Worm (Caenorhabditis elegans) whole organism, late embryonic: ENCODE results near the gene nduf-9.

Experiments used
- C08G9.2 ChIP-seq: sonication (generic microtip); optimal IDR thresholded peaks from 2 replicates; lab custom pipeline; 2016; ENCODE audit warnings: mild to moderate bottlenecking, missing genetic modification characterization, moderate library complexity, missing compliant biosample characterization
- F13H6.1 ChIP-seq: sonication (generic microtip); optimal IDR thresholded peaks from 2 replicates; lab custom pipeline; 2016; ENCODE audit warnings: missing genetic modification characterization, missing compliant biosample characterization
- T23F11.4 ChIP-seq: fragments of 200-800 bp; sonication (Bioruptor generic); optimal IDR thresholded peaks from 2 replicates; lab custom pipeline; 2018; ENCODE audit warnings: mild to moderate bottlenecking, missing genetic modification characterization, missing compliant biosample characterization
- ama-1 ChIP-seq: fragments of 150-350 bp; optimal IDR thresholded peaks from 2 replicates; lab custom pipeline; 2014
- ceh-2 ChIP-seq: sonication (generic microtip); optimal IDR thresholded peaks from 2 replicates; lab custom pipeline; 2016; ENCODE audit warnings: missing genotype, missing genetic modification characterization, missing compliant biosample characterization
- ceh-22 ChIP-seq: sonication (generic microtip); optimal IDR thresholded peaks from 2 replicates; lab custom pipeline; 2017; ENCODE audit warnings: missing biosample characterization, missing genetic modification characterization
- ceh-30 ChIP-seq: fragments of 150-350 bp; optimal IDR thresholded peaks from 2 replicates; lab custom pipeline; 2014; ENCODE audit warnings: missing biosample characterization, missing genetic modification characterization
- ceh-31 ChIP-seq: sonication (generic microtip); optimal IDR thresholded peaks from 2 replicates; lab custom pipeline; 2016; ENCODE audit warnings: missing genetic modification characterization, missing compliant biosample characterization
- ceh-48 ChIP-seq: sonication (generic microtip); optimal IDR thresholded peaks from 2 replicates; lab custom pipeline; 2016; ENCODE audit warnings: missing genetic modification characterization, inconsistent platforms, missing compliant biosample characterization
- ceh-6 ChIP-seq: fragments of 200-800 bp; sonication (Bioruptor generic); optimal IDR thresholded peaks from 2 replicates; lab custom pipeline; 2018; ENCODE audit warnings: mild to moderate bottlenecking, missing genetic modification characterization, missing compliant biosample characterization
- che-1 ChIP-seq: sonication (generic microtip); optimal IDR thresholded peaks from 2 replicates; lab custom pipeline; 2016; ENCODE audit warnings: mild to moderate bottlenecking, missing genetic modification characterization, missing compliant biosample characterization
- dmd-4 ChIP-seq: sonication (generic microtip); optimal IDR thresholded peaks from 2 replicates; lab custom pipeline; 2016; ENCODE audit warnings: borderline replicate concordance, missing genetic modification characterization, missing compliant biosample characterization
- elt-2 ChIP-seq: sonication (generic microtip); optimal IDR thresholded peaks from 2 replicates; lab custom pipeline; 2016; ENCODE audit warnings: missing genetic modification reagents, missing genetic modification characterization, missing compliant biosample characterization
- ets-4 ChIP-seq: sonication (generic microtip); optimal IDR thresholded peaks from 2 replicates; lab custom pipeline; 2016; ENCODE audit warnings: missing genetic modification characterization, missing compliant biosample characterization
- fax-1 ChIP-seq: sonication (generic microtip); optimal IDR thresholded peaks from 2 replicates; lab custom pipeline; 2016; ENCODE audit warnings: missing genotype, missing genetic modification characterization, missing compliant biosample characterization
- fkh-6 ChIP-seq: sonication (generic microtip); optimal IDR thresholded peaks from 2 replicates; lab custom pipeline; 2016; ENCODE audit warnings: missing genetic modification characterization, missing compliant biosample characterization
- lin-11 ChIP-seq: fragments of 200-800 bp; sonication (Bioruptor generic); optimal IDR thresholded peaks from 2 replicates; lab custom pipeline; 2018; ENCODE audit warnings: mild to moderate bottlenecking, missing genetic modification characterization, missing compliant biosample characterization
- madf-2 ChIP-seq: sonication (generic microtip); optimal IDR thresholded peaks from 2 replicates; lab custom pipeline; 2017; ENCODE audit warnings: missing genetic modification characterization, missing compliant biosample characterization
- mec-3 ChIP-seq: sonication (generic microtip); optimal IDR thresholded peaks from 2 replicates; lab custom pipeline; 2016; ENCODE audit warnings: borderline replicate concordance, missing genetic modification characterization, missing compliant biosample characterization
- nfya-1 ChIP-seq: sonication (generic microtip); optimal IDR thresholded peaks from 2 replicates; lab custom pipeline; 2017; ENCODE audit warnings: missing genetic modification characterization, mild to moderate bottlenecking, missing compliant biosample characterization, antibody characterized with exemption, moderate library complexity
- odd-2 ChIP-seq: sonication (generic microtip); optimal IDR thresholded peaks from 2 replicates; lab custom pipeline; 2017; ENCODE audit warnings: antibody characterized with exemption, mild to moderate bottlenecking, missing genetic modification characterization, missing compliant biosample characterization
- pat-9 ChIP-seq: fragments of 200-800 bp; sonication (Bioruptor generic); optimal IDR thresholded peaks from 2 replicates; lab custom pipeline; 2018; ENCODE audit warnings: mild to moderate bottlenecking, missing genetic modification characterization, moderate library complexity, missing compliant biosample characterization
- pax-1 ChIP-seq: fragments of 150-350 bp; optimal IDR thresholded peaks from 2 replicates; lab custom pipeline; 2014; ENCODE audit warnings: missing biosample characterization, missing genetic modification characterization
- pha-2 ChIP-seq: sonication (generic microtip); optimal IDR thresholded peaks from 2 replicates; lab custom pipeline; 2017; ENCODE audit warnings: mild to moderate bottlenecking, missing genetic modification characterization, missing compliant biosample characterization
- pqm-1 ChIP-seq: sonication (generic microtip); optimal IDR thresholded peaks from 2 replicates; lab custom pipeline; 2016; ENCODE audit warnings: missing genetic modification characterization, missing compliant biosample characterization
- pros-1 ChIP-seq: fragments of 150-350 bp; optimal IDR thresholded peaks from 2 replicates; lab custom pipeline; 2014; ENCODE audit warnings: missing biosample characterization, missing genetic modification reagents, missing genetic modification characterization
- rnt-1 ChIP-seq: sonication (generic microtip); optimal IDR thresholded peaks from 2 replicates; lab custom pipeline; 2016; ENCODE audit warnings: missing genetic modification characterization, missing compliant biosample characterization
- sdc-2 ChIP-seq: sonication (generic microtip); optimal IDR thresholded peaks from 2 replicates; lab custom pipeline; 2016; ENCODE audit warnings: missing genotype, missing genetic modification characterization, missing compliant biosample characterization
- syd-9 ChIP-seq: sonication (generic microtip); optimal IDR thresholded peaks from 2 replicates; lab custom pipeline; 2016; ENCODE audit warnings: mild to moderate bottlenecking, missing genetic modification characterization, moderate library complexity, missing compliant biosample characterization
- tbx-2 ChIP-seq: sonication (generic microtip); optimal IDR thresholded peaks from 2 replicates; lab custom pipeline; 2016; ENCODE audit warnings: missing genetic modification characterization, missing compliant biosample characterization
- tbx-7 ChIP-seq: sonication (generic microtip); optimal IDR thresholded peaks from 2 replicates; lab custom pipeline; 2016; ENCODE audit warnings: missing genotype, missing genetic modification characterization, missing compliant biosample characterization
- unc-3 ChIP-seq, 2 experiments: fragments of 200-800 bp in 1 of 2; sonication (Bioruptor generic) in 1 of 2; sonication (generic microtip) in 1 of 2; conservative IDR thresholded peaks in 1 of 2; optimal IDR thresholded peaks in 1 of 2; 2 replicates each; pipeline versions ENCODE4 v1.3.6 to Lab custom; 2016 to 2022; ENCODE audit warnings: missing compliant biosample characterization in 2 of 2, missing genetic modification characterization in 2 of 2, missing genetic modification reagents in 1 of 2
- unc-42 ChIP-seq: sonication (generic microtip); optimal IDR thresholded peaks from 2 replicates; lab custom pipeline; 2016; ENCODE audit warnings: missing genotype, missing genetic modification characterization, missing compliant biosample characterization
- unc-86 ChIP-seq: sonication (generic microtip); optimal IDR thresholded peaks from 2 replicates; lab custom pipeline; 2016; ENCODE audit warnings: missing genetic modification characterization, missing compliant biosample characterization
- zip-5 ChIP-seq: sonication (generic microtip); optimal IDR thresholded peaks from 2 replicates; lab custom pipeline; 2016; ENCODE audit warnings: missing genetic modification characterization, missing compliant biosample characterization

Gene nduf-9

ce11 chrIII:3248307-3249037 is at the start of gene nduf-9:
TSS of gene nduf-9 (minus strand) at chrIII:3248575.
- TF ChIP-seq C08G9.2 (peak; percentile 24), unc-42 (peak; percentile 47), zip-5 (no peak), nfya-1 (tag; lab: Kevin White, UChicago) (peak; percentile 69), ceh-30 (tag; lab: Kevin White, UChicago) (peak; percentile 50), lin-11 (tag; lab: Kevin White, UChicago) (no peak), elt-2 (tag; lab: Kevin White, UChicago) (peak; percentile 12)

- no peak for TF ChIP-seq pros-1 (tag; lab: Kevin White, UChicago)
- no peak for TF ChIP-seq pat-9 (tag; lab: Kevin White, UChicago)
- no peak for TF ChIP-seq ets-4 (tag; lab: Kevin White, UChicago)
- no peak for TF ChIP-seq pha-2 (tag; lab: Kevin White, UChicago)
- TF ChIP-seq tbx-2 (tag; lab: Kevin White, UChicago), result no peak
- no peak for TF ChIP-seq odd-2 (tag; lab: Kevin White, UChicago)
- no peak for TF ChIP-seq ceh-22
- no peak for TF ChIP-seq zip-5
- TF ChIP-seq nfya-1 (tag; lab: Kevin White, UChicago), result no peak
- no peak for TF ChIP-seq T23F11.4 (GFP tag; lab: Kevin White, UChicago)
- no peak for TF ChIP-seq ceh-2 (tag; lab: Kevin White, UChicago)
- TF ChIP-seq che-1 (tag; lab: Kevin White, UChicago), result no peak
- no peak for TF ChIP-seq tbx-7
- no peak for TF ChIP-seq dmd-4
- TF ChIP-seq unc-86 (tag; lab: Kevin White, UChicago), result no peak
- TF ChIP-seq, all 69 proteins: peak for 0
Measured at ce11 chrIII:3297151-3297550, 48.8 kb upstream of the nduf-9 start, which contains the start of gene Y53G8AR.5. TSS of gene Y53G8AR.5 (plus strand) at chrIII:3297451.

DNA sequence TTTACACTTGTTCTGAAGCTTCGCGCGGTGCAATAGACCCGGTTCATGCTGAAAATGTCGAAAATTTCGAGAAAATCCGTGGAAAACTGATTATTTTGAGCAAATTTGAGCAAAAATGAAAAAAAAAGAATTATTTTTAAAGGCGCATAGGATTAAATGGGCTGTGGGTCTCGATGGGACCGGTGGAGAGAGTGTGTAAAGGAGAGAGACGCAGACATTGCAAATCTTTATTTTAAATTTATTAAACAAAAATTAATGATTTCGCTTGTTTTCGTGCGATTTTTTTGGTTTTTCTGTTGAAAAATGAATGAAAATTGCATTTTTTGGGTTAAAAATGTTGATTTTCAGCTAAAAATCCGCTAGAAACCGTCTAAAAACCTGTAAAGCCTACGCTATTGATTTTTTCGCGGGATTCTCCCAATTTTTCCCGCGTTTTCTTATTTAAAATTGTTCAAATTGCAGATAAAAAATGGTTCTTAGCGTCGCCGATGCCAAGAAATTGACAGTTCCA is 46.0 kb upstream of the nduf-9 start, which contains the start of the genes Y53G8AR.8 and Y53G8AR.6:
TSS of gene Y53G8AR.8 (minus strand) at position 48 of the 511 bp plus-strand sequence.
TSS of gene Y53G8AR.6 (plus strand) at position 461 of the 511 bp plus-strand sequence.
- TF ChIP-seq pqm-1 (tag; lab: Kevin White, UChicago), result no peak
- no peak for TF ChIP-seq F13H6.1 (tag; lab: Kevin White, UChicago)
- no peak for TF ChIP-seq rnt-1
- TF ChIP-seq C08G9.2, result no peak
- no peak for TF ChIP-seq mec-3 (tag; lab: Kevin White, UChicago)
- TF ChIP-seq sdc-2 (tag; lab: Kevin White, UChicago), result no peak
- TF ChIP-seq ceh-48 (tag; lab: Kevin White, UChicago), result no peak
- no peak for TF ChIP-seq fkh-6 (tag; lab: Kevin White, UChicago)
- no peak for TF ChIP-seq ceh-31 (tag; lab: Kevin White, UChicago)
- TF ChIP-seq syd-9 (tag; lab: Kevin White, UChicago), result no peak
- TF ChIP-seq ceh-6, result no peak
- TF ChIP-seq fax-1 (tag; lab: Kevin White, UChicago), result no peak
- TF ChIP-seq pros-1 (tag; lab: Kevin White, UChicago), result no peak
- peak; percentile 4 for TF ChIP-seq pax-1 (tag; lab: Kevin White, UChicago)
- TF ChIP-seq madf-2 (tag; lab: Kevin White, UChicago), result no peak
- peak; percentile 74 for TF ChIP-seq unc-42
- TF ChIP-seq che-1 (tag; lab: Kevin White, UChicago), result no peak
- TF ChIP-seq ama-1 (lab: Kevin White, UChicago), result no peak

- TF ChIP-seq elt-2 (tag; lab: Kevin White, UChicago) (no peak), unc-3 (GFP tag; conservative IDR thresholded peaks at IDR 0.05; lab: Robert Waterston, UW) (no peak), unc-3 (tag; optimal IDR thresholded peaks at IDR 0.05; lab: Kevin White, UChicago) (no peak), mec-3 (tag; lab: Kevin White, UChicago) (no peak)
Measured at ce11 chrIII:3281860-3282358, 33.5 kb upstream of the nduf-9 start, which contains the start of gene mfsd-8. TSS of gene mfsd-8 (plus strand) at chrIII:3282308.
